Worm (Caenorhabditis elegans): Measurements from ENCODE around the gene C25E10.5.

The C25E10.5 gene

DNA sequence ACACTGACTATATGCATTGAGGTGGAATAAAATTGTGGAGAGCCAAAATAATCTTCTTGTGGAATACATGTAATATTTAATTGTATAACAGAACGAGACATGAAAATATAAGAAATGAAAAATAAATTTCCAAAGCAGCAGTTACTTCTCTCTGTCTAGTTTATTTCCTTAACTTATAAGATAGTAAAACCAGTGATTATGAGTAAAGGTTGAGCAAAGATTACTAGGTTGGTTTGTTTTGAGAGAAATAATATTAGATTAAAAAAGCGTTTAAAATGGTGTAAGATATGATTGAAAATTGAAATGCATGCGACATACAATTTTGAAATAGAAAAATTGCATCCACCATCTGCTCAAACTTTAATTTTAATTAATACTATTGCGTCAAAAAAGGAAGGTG, 16.6 kb upstream of the C25E10.5 start, which contains the start of gene srh-201:
srh-201 (minus strand) TSS at position 101 of the 400 bp plus-strand sequence.
- no peak for TF ChIP-seq snpc-4 (tag; optimal IDR thresholded peaks at IDR 0.05)
- no peak for TF ChIP-seq lin-13 (tag; optimal IDR thresholded peaks at IDR 0.05)
- no peak for TF ChIP-seq hlh-1 (tag; optimal IDR thresholded peaks at IDR 0.05)
- no peak for TF ChIP-seq nhr-28 (tag; optimal IDR thresholded peaks at IDR 0.05)
- no peak for TF ChIP-seq drap-1 (GFP tag; optimal IDR thresholded peaks at IDR 0.05)
- TF ChIP-seq cnd-1 (tag; optimal IDR thresholded peaks at IDR 0.05), result no peak
- TF ChIP-seq zip-8 (tag; optimal IDR thresholded peaks at IDR 0.05), result no peak
- TF ChIP-seq flh-1 (GFP tag; optimal IDR thresholded peaks at IDR 0.05), result no peak
- TF ChIP-seq mep-1 (tag; optimal IDR thresholded peaks at IDR 0.05), result no peak
- no peak for TF ChIP-seq elt-3 (tag; optimal IDR thresholded peaks at IDR 0.05)
- TF ChIP-seq nhr-12 (tag; optimal IDR thresholded peaks at IDR 0.05), result no peak

ce11 chrV:9015540-9015939, 14.8 kb upstream of the C25E10.5 start, which contains the start of gene srt-18:
Gene srt-18, minus strand, starts transcription at chrV:9015640.
- TF ChIP-seq M03D4.4 (tag; optimal IDR thresholded peaks at IDR 0.05) (no peak), nhr-28 (tag; optimal IDR thresholded peaks at IDR 0.05) (no peak), tbx-8 (GFP tag; optimal IDR thresholded peaks at IDR 0.05) (no peak), lin-32 (GFP tag; optimal IDR thresholded peaks at IDR 0.05) (no peak), unc-120 (tag; optimal IDR thresholded peaks at IDR 0.05; ENCODE audit: poor library complexity, severe bottlenecking) (no peak), unc-62 (GFP tag; optimal IDR thresholded peaks at IDR 0.05) (no peak), pha-4 (tag; optimal IDR thresholded peaks at IDR 0.05) (no peak), cnd-1 (tag; optimal IDR thresholded peaks at IDR 0.05) (no peak), hlh-1 (tag; optimal IDR thresholded peaks at IDR 0.05) (no peak), elt-1 (tag; optimal IDR thresholded peaks at IDR 0.05; ENCODE audit: borderline replicate concordance, insufficient read depth) (no peak)

DNA sequence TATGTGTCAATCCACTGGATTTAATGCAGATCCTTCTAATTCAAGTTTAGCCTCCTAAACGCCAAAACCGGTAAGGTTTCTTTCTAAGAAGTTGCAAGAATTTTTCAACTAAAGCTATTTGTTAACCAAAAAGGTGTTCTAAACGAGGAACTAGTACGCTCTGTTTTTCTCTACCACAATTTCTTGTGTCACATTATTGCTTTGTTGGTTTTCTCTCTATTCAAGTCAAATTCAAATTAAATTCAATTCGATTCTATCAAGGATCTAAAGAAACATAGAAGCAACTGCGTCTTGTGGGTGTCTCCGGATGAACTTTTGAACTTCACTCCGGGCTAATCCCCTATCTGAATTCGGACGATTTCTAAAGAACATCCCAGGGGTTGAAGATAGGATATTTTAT, 13.9 kb upstream of the C25E10.5 start, which contains the start of gene oac-40:
oac-40 (plus strand) TSS at position 301 of the 400 bp plus-strand sequence.
- TF ChIP-seq unc-39 (tag; optimal IDR thresholded peaks at IDR 0.05) (no peak), nhr-237 (tag; optimal IDR thresholded peaks at IDR 0.05) (no peak)

DNA sequence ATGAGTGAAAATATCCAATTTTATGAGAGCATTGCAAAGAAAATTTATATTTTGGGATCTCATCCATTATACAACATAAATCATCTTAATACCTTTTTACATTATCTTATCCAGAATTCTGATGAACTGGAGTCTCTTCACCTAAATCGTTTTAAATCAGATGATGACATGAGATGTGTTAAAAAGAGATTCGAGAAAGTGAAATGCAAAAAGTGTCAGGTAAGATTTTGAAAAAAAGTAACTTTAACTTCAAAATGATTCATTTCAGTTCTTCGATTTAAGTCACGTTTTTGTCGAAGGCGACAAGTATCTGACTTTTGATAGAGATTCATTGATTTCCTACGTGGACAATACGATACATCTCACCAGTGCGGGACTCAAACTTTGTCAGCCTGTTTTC, 11.5 kb upstream of the C25E10.5 start:
- TF ChIP-seq flh-1 (GFP tag; optimal IDR thresholded peaks at IDR 0.05) (no peak), drap-1 (GFP tag; optimal IDR thresholded peaks at IDR 0.05) (no peak), unc-120 (tag; optimal IDR thresholded peaks at IDR 0.05; ENCODE audit: poor library complexity, severe bottlenecking) (no peak), pha-4 (tag; optimal IDR thresholded peaks at IDR 0.05) (no peak), bed-3 (GFP tag; optimal IDR thresholded peaks at IDR 0.05) (no peak), mep-1 (tag; optimal IDR thresholded peaks at IDR 0.05) (no peak), unc-62 (GFP tag; optimal IDR thresholded peaks at IDR 0.05) (no peak), cnd-1 (tag; optimal IDR thresholded peaks at IDR 0.05) (no peak), sptf-1 (tag; optimal IDR thresholded peaks at IDR 0.05) (no peak), zip-8 (tag; optimal IDR thresholded peaks at IDR 0.05) (no peak), ztf-11 (tag; optimal IDR thresholded peaks at IDR 0.05) (no peak), ceh-43 (GFP tag; optimal IDR thresholded peaks at IDR 0.05) (no peak), sem-2 (GFP tag; optimal IDR thresholded peaks at IDR 0.05) (no peak), mls-2 (tag; optimal IDR thresholded peaks at IDR 0.05) (no peak), unc-39 (tag; optimal IDR thresholded peaks at IDR 0.05) (no peak), ces-1 (GFP tag; optimal IDR thresholded peaks at IDR 0.05) (no peak), hlh-1 (tag; optimal IDR thresholded peaks at IDR 0.05) (no peak), elt-1 (tag; optimal IDR thresholded peaks at IDR 0.05; ENCODE audit: borderline replicate concordance, insufficient read depth) (no peak), ceh-83 (GFP tag; optimal IDR thresholded peaks at IDR 0.05) (no peak), elt-3 (tag; optimal IDR thresholded peaks at IDR 0.05) (no peak)

DNA sequence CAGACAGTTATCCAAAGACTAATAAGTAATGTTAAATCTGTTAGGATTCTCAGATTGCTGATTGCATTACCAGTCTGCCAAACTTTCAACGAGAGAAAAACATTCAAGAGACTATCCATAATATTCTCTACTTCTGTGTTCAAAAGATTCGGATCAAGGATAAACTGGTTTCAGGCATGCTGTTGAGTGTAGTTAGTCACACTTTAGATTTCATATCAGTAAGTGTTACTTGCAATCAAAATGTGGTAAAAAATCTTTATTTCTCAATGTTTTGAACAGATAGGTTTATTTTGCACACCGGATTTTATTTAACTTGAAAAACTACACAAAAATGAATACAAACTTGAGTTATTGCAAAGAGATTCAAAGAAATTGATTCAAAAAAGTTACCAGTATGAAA, 8.3 kb upstream of the C25E10.5 start, which contains the start of gene oac-41:
oac-41 (minus strand) TSS at position 101 of the 400 bp plus-strand sequence.
- TF ChIP-seq mep-1 (tag; optimal IDR thresholded peaks at IDR 0.05), result no peak
- TF ChIP-seq drap-1 (GFP tag; optimal IDR thresholded peaks at IDR 0.05), result no peak
- no peak for TF ChIP-seq bed-3 (GFP tag; optimal IDR thresholded peaks at IDR 0.05)
- no peak for TF ChIP-seq nhr-28 (tag; optimal IDR thresholded peaks at IDR 0.05)
- TF ChIP-seq unc-39 (tag; optimal IDR thresholded peaks at IDR 0.05), result no peak
- TF ChIP-seq sptf-1 (tag; optimal IDR thresholded peaks at IDR 0.05), result no peak
- TF ChIP-seq ces-1 (GFP tag; optimal IDR thresholded peaks at IDR 0.05), result no peak
- TF ChIP-seq blmp-1 (tag; optimal IDR thresholded peaks at IDR 0.05), result no peak
- no peak for TF ChIP-seq lsy-2 (tag; optimal IDR thresholded peaks at IDR 0.05)
- TF ChIP-seq nhr-237 (tag; optimal IDR thresholded peaks at IDR 0.05), result no peak
- no peak for TF ChIP-seq zip-8 (tag; optimal IDR thresholded peaks at IDR 0.05)
- no peak for TF ChIP-seq tbx-8 (GFP tag; optimal IDR thresholded peaks at IDR 0.05)
- no peak for TF ChIP-seq hlh-1 (tag; optimal IDR thresholded peaks at IDR 0.05)
- TF ChIP-seq ceh-43 (GFP tag; optimal IDR thresholded peaks at IDR 0.05), result no peak
- TF ChIP-seq cnd-1 (tag; optimal IDR thresholded peaks at IDR 0.05), result no peak
- TF ChIP-seq snpc-4 (tag; optimal IDR thresholded peaks at IDR 0.05), result no peak
- no peak for TF ChIP-seq elt-3 (tag; optimal IDR thresholded peaks at IDR 0.05)
- TF ChIP-seq ceh-39 (tag; optimal IDR thresholded peaks at IDR 0.05), result no peak
- no peak for TF ChIP-seq ztf-11 (tag; optimal IDR thresholded peaks at IDR 0.05)
- no peak for TF ChIP-seq mls-2 (tag; optimal IDR thresholded peaks at IDR 0.05)
